Worm (Caenorhabditis elegans): ENCODE results near the gene cpsf-2.

cpsf-2 gene

ce11 chrV:7223941-7224340 is 45.0 kb downstream of the cpsf-2 start, which contains the start of gene C13F10.1:
Gene C13F10.1, plus strand, starts transcription at chrV:7224078.
- TF ChIP-seq ref-1 (GFP tag; conservative IDR thresholded peaks at IDR 0.05) = no peak
- no peak for TF ChIP-seq tab-1 (GFP tag; IDR thresholded peaks at IDR 0.05)
- no peak for TF ChIP-seq T22C8.4 (GFP tag; IDR thresholded peaks at IDR 0.05)
- no peak for TF ChIP-seq med-1 (GFP tag; optimal IDR thresholded peaks at IDR 0.05; ENCODE audit: insufficient read depth)

ce11 chrV:7224353-7224752 is 45.4 kb downstream of the cpsf-2 start:
- no peak for TF ChIP-seq ref-1 (GFP tag; conservative IDR thresholded peaks at IDR 0.05)
- TF ChIP-seq ztf-29 (GFP tag; IDR thresholded peaks at IDR 0.05) = no peak
- TF ChIP-seq tab-1 (GFP tag; IDR thresholded peaks at IDR 0.05) = no peak
- no peak for TF ChIP-seq ztf-23 (GFP tag; IDR thresholded peaks at IDR 0.05)
- TF ChIP-seq T22C8.4 (GFP tag; IDR thresholded peaks at IDR 0.05) = no peak
- TF ChIP-seq cog-1 (tag; optimal IDR thresholded peaks at IDR 0.05) = no peak
- TF ChIP-seq klf-2 (GFP tag; conservative IDR thresholded peaks at IDR 0.05) = no peak
- no peak for TF ChIP-seq flt-1 (GFP tag; IDR thresholded peaks at IDR 0.05)

- no peak for TF ChIP-seq T22C8.4 (GFP tag; IDR thresholded peaks at IDR 0.05)
- TF ChIP-seq med-1 (GFP tag; optimal IDR thresholded peaks at IDR 0.05; ENCODE audit: insufficient read depth) = no peak
- no peak for TF ChIP-seq cog-1 (tag; optimal IDR thresholded peaks at IDR 0.05)
- no peak for TF ChIP-seq klf-2 (GFP tag; conservative IDR thresholded peaks at IDR 0.05)
- no peak for TF ChIP-seq ztf-23 (GFP tag; IDR thresholded peaks at IDR 0.05)
- TF ChIP-seq ref-1 (GFP tag; conservative IDR thresholded peaks at IDR 0.05) = no peak
- TF ChIP-seq ztf-29 (GFP tag; IDR thresholded peaks at IDR 0.05) = no peak
- no peak for TF ChIP-seq flt-1 (GFP tag; IDR thresholded peaks at IDR 0.05)
- TF ChIP-seq tab-1 (GFP tag; IDR thresholded peaks at IDR 0.05) = no peak
Measured at ce11 chrV:7224947-7225346, 46.0 kb downstream of the cpsf-2 start, which contains the start of gene fkb-3. Gene fkb-3, plus strand, starts transcription at chrV:7225223.

- TF ChIP-seq med-1 (GFP tag; optimal IDR thresholded peaks at IDR 0.05; ENCODE audit: insufficient read depth) = no peak
- TF ChIP-seq T22C8.4 (GFP tag; IDR thresholded peaks at IDR 0.05) = no peak
- TF ChIP-seq ztf-29 (GFP tag; IDR thresholded peaks at IDR 0.05) = no peak
- TF ChIP-seq ref-1 (GFP tag; conservative IDR thresholded peaks at IDR 0.05) = no peak
- TF ChIP-seq tab-1 (GFP tag; IDR thresholded peaks at IDR 0.05) = no peak
- no peak for TF ChIP-seq flt-1 (GFP tag; IDR thresholded peaks at IDR 0.05)
- TF ChIP-seq cog-1 (tag; optimal IDR thresholded peaks at IDR 0.05) = no peak
- no peak for TF ChIP-seq ztf-23 (GFP tag; IDR thresholded peaks at IDR 0.05)
- no peak for TF ChIP-seq klf-2 (GFP tag; conservative IDR thresholded peaks at IDR 0.05)
Measured at ce11 chrV:7225894-7226293, 46.9 kb downstream of the cpsf-2 start.

- TF ChIP-seq klf-2 (GFP tag; conservative IDR thresholded peaks at IDR 0.05) (peak; percentile 82), cog-1 (tag; optimal IDR thresholded peaks at IDR 0.05) (no peak), ztf-29 (GFP tag; IDR thresholded peaks at IDR 0.05) (peak; percentile 78), tab-1 (GFP tag; IDR thresholded peaks at IDR 0.05) (peak; percentile 90), T22C8.4 (GFP tag; IDR thresholded peaks at IDR 0.05) (peak; percentile 72), med-1 (GFP tag; optimal IDR thresholded peaks at IDR 0.05; ENCODE audit: insufficient read depth) (peak; percentile 95), flt-1 (GFP tag; IDR thresholded peaks at IDR 0.05) (peak; percentile 94), ref-1 (GFP tag; conservative IDR thresholded peaks at IDR 0.05) (peak; percentile 60; the same call in 1 of the 2 replicates), ztf-23 (GFP tag; IDR thresholded peaks at IDR 0.05) (peak; percentile 94)
Measured at ce11 chrV:7230847-7231246, 51.9 kb downstream of the cpsf-2 start, which contains the start of the genes gei-6 and krr-1. Gene gei-6, minus strand, starts transcription at chrV:7230848. Gene krr-1, plus strand, starts transcription at chrV:7231190.

- TF ChIP-seq tab-1 (GFP tag; IDR thresholded peaks at IDR 0.05) = no peak
- TF ChIP-seq ref-1 (GFP tag; conservative IDR thresholded peaks at IDR 0.05) = no peak
- no peak for TF ChIP-seq cog-1 (tag; optimal IDR thresholded peaks at IDR 0.05)
- no peak for TF ChIP-seq T22C8.4 (GFP tag; IDR thresholded peaks at IDR 0.05)
- no peak for TF ChIP-seq med-1 (GFP tag; optimal IDR thresholded peaks at IDR 0.05; ENCODE audit: insufficient read depth)
- TF ChIP-seq ztf-29 (GFP tag; IDR thresholded peaks at IDR 0.05) = no peak
- no peak for TF ChIP-seq klf-2 (GFP tag; conservative IDR thresholded peaks at IDR 0.05)
- no peak for TF ChIP-seq flt-1 (GFP tag; IDR thresholded peaks at IDR 0.05)
- TF ChIP-seq ztf-23 (GFP tag; IDR thresholded peaks at IDR 0.05) = no peak
Measured at ce11 chrV:7231524-7231923, 52.6 kb downstream of the cpsf-2 start.

Data from whole organism, midembryonic.